Worm (Caenorhabditis elegans): ENCODE results near the gene nlp-63.

DNA sequence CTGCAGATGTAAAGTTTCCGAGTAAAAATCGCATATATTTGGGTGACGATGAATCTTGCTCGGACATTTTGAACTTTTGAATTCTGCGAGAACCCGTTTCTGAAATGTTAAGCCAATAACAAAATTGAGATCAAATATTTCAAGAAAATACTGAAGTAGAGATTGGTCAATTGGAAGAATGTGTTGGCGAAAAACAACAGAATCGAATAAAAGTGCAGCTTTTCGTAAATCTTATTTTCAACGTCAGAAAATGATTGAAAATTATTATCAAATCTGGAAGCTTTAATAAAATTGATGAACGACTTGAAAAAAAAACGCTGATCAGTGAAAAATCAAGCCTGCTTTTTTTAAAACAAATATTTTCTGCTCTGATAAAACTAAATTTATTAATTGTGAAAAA, 27.8 kb upstream of the nlp-63 start, which contains the start of gene F27E5.8:
- TF ChIP-seq nhr-11 (tag; optimal IDR thresholded peaks at IDR 0.05) (no peak), ztf-1 (GFP tag; conservative IDR thresholded peaks at IDR 0.05) (no peak), ztf-11 (tag; optimal IDR thresholded peaks at IDR 0.05) (no peak)
